Fruit fly (Drosophila melanogaster) whole organism, pupa: ENCODE data around the gene sog.

Experiments used
- Ets98B ChIP-seq: fragments of 200-800 bp; sonication (Bioruptor generic); IDR thresholded peaks from 2 replicates; pipeline ENCODE4 v1.3.6; 2022; ENCODE audit warnings: missing biosample characterization, missing genetic modification characterization
- rn ChIP-seq: fragments of 200-800 bp; sonication (Bioruptor generic); IDR thresholded peaks from 2 replicates; pipeline ENCODE4 v1.3.6; 2022; ENCODE audit warnings: missing biosample characterization, missing genetic modification characterization

- TF ChIP-seq rn (GFP tag; lab: Robert Waterston, UW) = no peak
- no peak for TF ChIP-seq Ets98B
These were observed 21.4 kb downstream of the sog start for dm6 chrX:15611795-15612194.
